Worm (Caenorhabditis elegans): ENCODE measurements around the gene sto-4.

The sto-4 gene

DNA sequence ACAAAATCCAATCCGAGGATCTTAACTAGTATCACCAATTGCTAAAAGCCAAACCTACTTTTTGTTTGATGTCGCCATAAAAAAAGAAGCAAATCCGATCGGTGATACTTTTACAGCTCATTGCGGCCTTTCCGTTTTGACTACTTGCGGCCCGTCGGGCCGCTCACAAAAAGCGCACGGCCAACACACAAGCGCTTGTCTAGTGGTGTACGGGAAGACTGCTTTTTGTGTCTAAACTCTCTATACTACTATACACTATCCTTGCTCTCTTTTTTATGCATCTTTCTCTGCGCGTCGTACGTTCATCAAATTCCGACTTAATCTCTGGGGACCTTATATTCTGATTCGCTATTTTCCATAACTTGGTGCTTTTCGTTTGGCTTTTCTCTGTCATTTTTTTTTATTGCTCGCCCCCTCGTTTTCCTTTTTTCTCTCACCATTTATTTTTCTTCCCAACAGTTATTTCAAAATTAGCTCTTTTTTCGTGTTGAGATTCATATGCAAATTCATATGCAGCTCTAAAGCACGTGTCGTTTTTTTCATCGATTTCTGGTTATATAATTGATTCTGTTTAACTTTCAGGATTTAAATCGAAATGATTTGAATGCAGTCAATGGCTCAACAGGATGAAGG is 22.7 kb downstream of the sto-4 start, which contains the start of gene noca-2 (continued):
- TF ChIP-seq mab-9 (GFP tag; IDR thresholded peaks at IDR 0.05): 0 out of 2 replicates have a peak, but pooled peaks have one; percentile 35
- TF ChIP-seq sox-4 (tag; optimal IDR thresholded peaks at IDR 0.05): no peak
- no peak for TF ChIP-seq egl-27 (tag; optimal IDR thresholded peaks at IDR 0.05)
- peak; percentile 12 for TF ChIP-seq mep-1 (tag; optimal IDR thresholded peaks at IDR 0.05)
- TF ChIP-seq xbp-1 (tag; optimal IDR thresholded peaks at IDR 0.05): peak; percentile 11
- peak; percentile 3 to 39 (median 8) for TF ChIP-seq ceh-82 (tag; optimal IDR thresholded peaks at IDR 0.05)
- no peak for TF ChIP-seq ceh-63 (GFP tag; optimal IDR thresholded peaks at IDR 0.05)
- TF ChIP-seq rnt-1 (tag; optimal IDR thresholded peaks at IDR 0.05): peak; percentile 21
- no peak for TF ChIP-seq hlh-17 (GFP tag; optimal IDR thresholded peaks at IDR 0.05; ENCODE audit: borderline replicate concordance)
- TF ChIP-seq nhr-12 (tag; optimal IDR thresholded peaks at IDR 0.05): no peak
- TF ChIP-seq nhr-71 (tag; optimal IDR thresholded peaks at IDR 0.05): peak; percentile 37
- TF ChIP-seq tbx-2 (tag; optimal IDR thresholded peaks at IDR 0.05): peak; percentile 12
- no peak for TF ChIP-seq elt-3 (tag; optimal IDR thresholded peaks at IDR 0.05)
- TF ChIP-seq snu-23 (GFP tag; optimal IDR thresholded peaks at IDR 0.05): peak; percentile 45
- TF ChIP-seq hpl-2 (GFP tag; optimal IDR thresholded peaks at IDR 0.05): no peak
- TF ChIP-seq efl-1 (optimal IDR thresholded peaks at IDR 0.05): peak; percentile 5 to 53
- peak in 1 of 2 experiments; percentile 84 for TF ChIP-seq efl-1 (GFP tag; optimal IDR thresholded peaks at IDR 0.05 in 1 of 2)

DNA sequence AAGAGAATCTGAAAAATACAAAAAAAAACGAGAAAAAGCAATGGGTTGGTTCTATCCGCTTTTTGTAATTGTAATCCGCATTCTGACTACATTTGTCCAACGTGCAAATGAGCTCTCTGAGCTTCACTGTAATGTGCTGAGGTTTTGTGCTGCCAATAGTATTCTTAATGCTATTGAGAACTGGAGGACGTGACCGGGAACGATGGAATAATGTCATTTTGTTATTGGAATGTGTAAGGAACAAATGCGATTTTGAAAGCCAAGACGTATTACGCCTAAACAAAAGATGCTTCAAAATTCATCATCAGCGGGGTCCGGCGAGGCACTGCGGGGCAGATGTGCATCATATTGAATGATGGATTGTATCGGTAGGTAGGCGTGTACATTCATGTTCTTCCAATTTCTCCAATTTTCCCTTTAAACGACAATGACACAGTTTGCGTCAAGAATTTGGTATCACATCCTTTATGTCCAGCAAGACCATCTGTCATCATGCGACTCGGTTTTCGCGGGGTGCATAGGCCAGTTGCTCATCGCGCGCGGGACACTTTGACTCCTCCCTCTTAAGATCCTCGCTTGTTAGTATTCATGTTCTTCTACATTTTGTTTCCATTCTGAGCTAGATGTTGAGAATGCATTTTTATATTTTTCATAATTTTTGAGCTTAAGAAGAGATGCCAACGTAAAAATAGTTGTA is 29.3 kb downstream of the sto-4 start:
- TF ChIP-seq snpc-4 (tag; optimal IDR thresholded peaks at IDR 0.05) (no peak), ztf-11 (tag; optimal IDR thresholded peaks at IDR 0.05) (peak in 1 of 2 experiments; percentile 37), tbx-2 (tag; optimal IDR thresholded peaks at IDR 0.05) (peak; percentile 3), sup-37 (GFP tag; optimal IDR thresholded peaks at IDR 0.05) (no peak)

DNA sequence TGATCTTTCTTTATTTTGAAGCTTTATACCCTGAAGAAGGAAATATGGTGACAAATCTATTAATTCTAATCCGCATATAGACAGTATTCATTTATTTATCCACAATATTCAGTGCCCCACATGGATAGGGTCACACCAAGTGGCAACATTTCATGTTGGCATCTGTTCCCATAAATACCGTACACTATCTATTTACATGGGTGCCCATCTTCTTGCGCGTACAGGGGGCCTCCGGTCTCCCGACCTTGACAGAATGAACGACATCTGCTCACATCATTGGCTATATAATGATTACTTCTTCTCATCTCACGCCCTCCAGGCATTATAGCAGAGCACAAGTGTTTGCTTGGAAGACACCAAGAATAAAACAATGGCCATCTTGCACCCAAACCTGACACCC is 31.6 kb downstream of the sto-4 start:
- TF ChIP-seq tbx-2 (tag; optimal IDR thresholded peaks at IDR 0.05): peak; percentile 6
- TF ChIP-seq ztf-11 (tag; optimal IDR thresholded peaks at IDR 0.05): peak in 1 of 2 experiments; percentile 65
- no peak for TF ChIP-seq F16B12.6 (tag; optimal IDR thresholded peaks at IDR 0.05)

DNA sequence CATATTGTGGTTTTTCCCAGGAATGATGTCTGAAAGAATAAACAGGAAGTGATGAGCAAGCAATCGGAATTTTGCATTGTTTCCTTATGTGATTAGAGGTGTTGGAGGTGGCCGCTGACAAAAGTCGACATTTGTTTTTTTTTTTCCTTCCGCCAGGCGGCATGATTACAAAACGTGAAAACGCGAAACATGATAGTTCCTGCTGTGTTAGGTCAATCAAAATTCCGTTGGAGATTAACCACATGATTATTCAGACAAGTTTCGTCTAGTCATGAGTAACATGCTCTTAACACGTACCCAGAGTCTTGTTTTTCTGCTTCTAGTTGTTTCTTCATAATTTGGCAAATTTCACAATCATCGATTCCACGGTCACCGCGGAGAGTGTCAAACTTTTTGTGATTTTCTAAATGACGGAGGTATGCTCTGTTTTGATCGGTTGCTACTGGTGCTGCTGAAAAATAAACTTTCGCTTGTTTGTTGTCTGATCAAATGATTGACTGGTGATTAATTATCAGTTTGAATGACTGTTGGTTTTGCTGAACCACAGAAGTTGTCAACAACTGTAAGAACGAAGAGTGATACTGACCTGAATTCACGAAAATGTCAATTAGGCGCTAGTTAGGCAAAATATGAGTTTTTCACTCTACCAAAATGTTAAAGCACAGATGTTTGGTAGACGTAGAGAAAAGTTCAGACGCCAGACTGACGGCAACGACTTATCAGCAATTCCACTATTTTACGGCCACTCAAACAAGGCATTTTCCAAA is 35.5 kb downstream of the sto-4 start:
- TF ChIP-seq C04F5.9 (tag; optimal IDR thresholded peaks at IDR 0.05) (no peak), nhr-84 (tag; optimal IDR thresholded peaks at IDR 0.05) (no peak), nhr-237 (tag; optimal IDR thresholded peaks at IDR 0.05) (no peak), Y116A8C.19 (tag; optimal IDR thresholded peaks at IDR 0.05; ENCODE audit: borderline replicate concordance) (no peak), elt-3 (tag; optimal IDR thresholded peaks at IDR 0.05) (no peak)

DNA sequence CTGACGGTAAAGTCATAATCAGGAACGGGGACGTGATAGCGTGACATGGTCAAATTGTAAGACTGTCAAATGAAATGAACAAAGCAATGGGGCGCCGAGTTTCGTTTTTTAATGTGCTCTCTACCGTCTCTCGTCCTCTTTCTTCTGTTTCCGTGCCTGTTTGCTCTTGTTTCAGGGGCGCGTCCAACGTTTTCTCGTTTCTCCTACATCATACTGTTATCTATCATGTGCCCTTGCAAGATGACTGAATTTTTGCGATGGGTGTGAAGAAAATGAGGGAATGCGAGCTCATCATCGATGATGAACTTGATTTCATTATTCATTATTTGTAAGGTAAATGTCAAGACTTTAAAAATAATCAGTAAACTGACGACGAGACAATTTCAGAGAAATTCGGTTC is 36.9 kb downstream of the sto-4 start, which contains the start of gene T04F8.7:
Gene T04F8.7, minus strand, starts transcription at position 130 of the 400 bp plus-strand sequence.
- TF ChIP-seq fkh-10 (GFP tag; optimal IDR thresholded peaks at IDR 0.05): no peak
- no peak for TF ChIP-seq jun-1 (tag; optimal IDR thresholded peaks at IDR 0.05)
- TF ChIP-seq skn-1 (tag; optimal IDR thresholded peaks at IDR 0.05): no peak
- peak in 1 of 2 experiments; percentile 30 for TF ChIP-seq lin-35 (GFP tag; optimal IDR thresholded peaks at IDR 0.05)
- no peak for TF ChIP-seq nhr-47 (tag; optimal IDR thresholded peaks at IDR 0.05)
- peak; percentile 71 for TF ChIP-seq elt-2 (tag; optimal IDR thresholded peaks at IDR 0.05)
- TF ChIP-seq zag-1 (tag; optimal IDR thresholded peaks at IDR 0.05): no peak
- TF ChIP-seq mep-1 (tag; optimal IDR thresholded peaks at IDR 0.05): no peak
- TF ChIP-seq nhr-237 (tag; optimal IDR thresholded peaks at IDR 0.05): no peak
- no peak for TF ChIP-seq nhr-77 (tag; optimal IDR thresholded peaks at IDR 0.05)
- TF ChIP-seq hlh-4 (tag; optimal IDR thresholded peaks at IDR 0.05): no peak

All from whole organism, L1 larva.